Worm (Caenorhabditis elegans): Measurements from ENCODE around the gene C35B1.7.

DNA sequence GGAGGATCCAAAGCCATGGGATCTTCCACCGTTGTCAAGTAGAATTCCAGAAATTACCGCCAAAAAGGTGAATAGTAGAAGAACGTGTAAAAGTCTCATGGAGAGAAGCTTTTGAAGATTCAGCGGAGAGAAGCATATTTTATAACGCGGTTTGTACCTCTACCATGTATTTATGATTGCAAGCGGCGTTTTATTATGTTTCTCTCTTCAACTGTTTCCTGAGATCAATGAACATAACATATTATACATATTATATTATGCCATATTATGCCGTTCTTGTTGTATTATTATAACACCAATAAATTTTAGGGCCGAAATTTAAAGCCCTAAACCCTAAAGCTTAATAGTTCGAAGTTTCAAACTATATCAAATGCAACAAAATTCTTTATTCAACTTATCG, 31.4 kb downstream of the C35B1.7 start, which contains the start of gene F49F1.18:
- TF ChIP-seq nhr-28 (tag; optimal IDR thresholded peaks at IDR 0.05) (no peak), snpc-4 (tag; optimal IDR thresholded peaks at IDR 0.05) (no peak), unc-62 (GFP tag; optimal IDR thresholded peaks at IDR 0.05) (no peak), elt-3 (tag; optimal IDR thresholded peaks at IDR 0.05) (no peak), elt-1 (tag; optimal IDR thresholded peaks at IDR 0.05; ENCODE audit: borderline replicate concordance, insufficient read depth) (no peak), ces-1 (GFP tag; optimal IDR thresholded peaks at IDR 0.05) (no peak), nhr-12 (tag; optimal IDR thresholded peaks at IDR 0.05) (no peak), nhr-237 (tag; optimal IDR thresholded peaks at IDR 0.05) (no peak), ceh-83 (GFP tag; optimal IDR thresholded peaks at IDR 0.05) (no peak), pha-4 (tag; optimal IDR thresholded peaks at IDR 0.05) (no peak), lsy-2 (tag; optimal IDR thresholded peaks at IDR 0.05) (no peak), nhr-76 (tag; optimal IDR thresholded peaks at IDR 0.05) (no peak), mab-5 (tag; optimal IDR thresholded peaks at IDR 0.05) (no peak)

Measured in whole organism, mixed stage, embryonic.